Fruit fly (Drosophila melanogaster) whole organism, embryonic: ENCODE measurements around the gene Spt3.
A peak's percentile ranks its signal among the peaks of the same experiment; 100 is the strongest.

ENCODE experiments used
- Ada2b ChIP-seq: fragments of 200-800 bp; sonication (Bioruptor generic); IDR thresholded peaks from 2 replicates; pipeline ENCODE4 v1.3.6; 2022; ENCODE audit warnings: missing biosample characterization, missing genetic modification characterization
- Atf-2 ChIP-seq: fragments of 200-800 bp; sonication (Bioruptor generic); optimal IDR thresholded peaks from 2 replicates; lab custom pipeline; 2016; ENCODE audit warnings: missing biosample characterization, missing genetic modification characterization
- Atf3 ChIP-seq: fragments of 200-800 bp; sonication (Bioruptor generic); optimal IDR thresholded peaks from 3 replicates; lab custom pipeline; 2016; ENCODE audit warnings: missing biosample characterization, missing genetic modification characterization
- Atf6 ChIP-seq: fragments of 200-800 bp; sonication (Bioruptor generic); IDR thresholded peaks from 2 replicates; pipeline ENCODE4 v1.3.6; 2022; ENCODE audit warnings: missing biosample characterization, missing genetic modification characterization
- Bdp1 ChIP-seq: fragments of 200-800 bp; sonication (Bioruptor generic); optimal IDR thresholded peaks from 3 replicates; lab custom pipeline; 2016; ENCODE audit warnings: missing biosample characterization, missing genetic modification characterization
- Blimp-1 ChIP-seq: fragments of 200-800 bp; sonication (Bioruptor generic); optimal IDR thresholded peaks from 3 replicates; lab custom pipeline; 2018; ENCODE audit warnings: missing biosample characterization, missing genetic modification characterization, mild to moderate bottlenecking, moderate library complexity, missing genetic modification reagents
- CG10979 ChIP-seq: fragments of 200-800 bp; sonication (Bioruptor generic); optimal IDR thresholded peaks from 2 replicates; lab custom pipeline; 2018; ENCODE audit warnings: missing biosample characterization, mild to moderate bottlenecking, missing genetic modification characterization, moderate library complexity
- CG11695 ChIP-seq: fragments of 200-800 bp; sonication (Bioruptor generic); IDR thresholded peaks from 3 replicates; pipeline ENCODE4 v1.3.6; 2022; ENCODE audit warnings: missing biosample characterization, missing genetic modification characterization
- CG12236 ChIP-seq: fragments of 200-800 bp; sonication (Bioruptor generic); optimal IDR thresholded peaks from 2 replicates; lab custom pipeline; 2016; ENCODE audit warnings: missing biosample characterization, missing genetic modification characterization
- CG12299 ChIP-seq: fragments of 200-800 bp; sonication (Bioruptor generic); optimal IDR thresholded peaks from 2 replicates; lab custom pipeline; 2018; ENCODE audit warnings: missing biosample characterization, mild to moderate bottlenecking, missing genetic modification characterization
- CG17359 ChIP-seq: fragments of 200-800 bp; sonication (Bioruptor generic); optimal IDR thresholded peaks from 3 replicates; lab custom pipeline; 2018; ENCODE audit warnings: missing biosample characterization, mild to moderate bottlenecking, missing genetic modification characterization, moderate library complexity
- CG18619 ChIP-seq: fragments of 200-800 bp; sonication (Bioruptor generic); optimal IDR thresholded peaks from 3 replicates; lab custom pipeline; 2017; ENCODE audit warnings: missing biosample characterization, mild to moderate bottlenecking, missing genetic modification characterization
- CG2120 ChIP-seq: fragments of 200-800 bp; sonication (Bioruptor generic); optimal IDR thresholded peaks from 3 replicates; lab custom pipeline; 2016; ENCODE audit warnings: missing biosample characterization, missing genetic modification characterization
- CG4404 ChIP-seq: fragments of 200-800 bp; sonication (Bioruptor generic); IDR thresholded peaks from 2 replicates; pipeline ENCODE4 v1.3.6; 2022; ENCODE audit warnings: missing biosample characterization, missing genetic modification characterization
- CG4854 ChIP-seq: fragments of 200-800 bp; sonication (Bioruptor generic); optimal IDR thresholded peaks from 2 replicates; lab custom pipeline; 2016; ENCODE audit warnings: missing biosample characterization, missing genetic modification characterization, inconsistent platforms
- CG6272 ChIP-seq: fragments of 200-800 bp; sonication (Bioruptor generic); IDR thresholded peaks from 2 replicates; pipeline ENCODE4 v1.3.6; 2022; ENCODE audit warnings: missing biosample characterization, missing genetic modification characterization
- CG8281 ChIP-seq: fragments of 200-800 bp; sonication (Bioruptor generic); optimal IDR thresholded peaks from 2 replicates; lab custom pipeline; 2018; ENCODE audit warnings: missing biosample characterization, mild to moderate bottlenecking, missing genetic modification characterization, moderate library complexity
- CG9215 ChIP-seq: fragments of 200-800 bp; sonication (Bioruptor generic); IDR thresholded peaks from 2 replicates; pipeline ENCODE4 v1.3.6; 2022; ENCODE audit warnings: missing biosample characterization, missing genetic modification characterization
- CG9797 ChIP-seq: fragments of 200-800 bp; sonication (Bioruptor generic); optimal IDR thresholded peaks from 3 replicates; lab custom pipeline; 2018; ENCODE audit warnings: missing biosample characterization, mild to moderate bottlenecking, missing genetic modification characterization
- E2f2 ChIP-seq: fragments of 200-800 bp; sonication (Bioruptor generic); IDR thresholded peaks from 2 replicates; pipeline ENCODE4 v1.3.6; 2022; ENCODE audit warnings: missing biosample characterization, missing genetic modification characterization
- HHEX ChIP-seq: fragments of 200-800 bp; sonication (Bioruptor generic); optimal IDR thresholded peaks from 3 replicates; lab custom pipeline; 2017; ENCODE audit warnings: missing biosample characterization, mild to moderate bottlenecking, missing genetic modification characterization, missing genetic modification reagents
- HLH4C ChIP-seq: fragments of 200-800 bp; sonication (Bioruptor generic); IDR thresholded peaks from 3 replicates; pipeline ENCODE4 v1.3.6; 2022; ENCODE audit warnings: missing biosample characterization, missing genetic modification characterization; ENCODE audit not compliant: partially characterized antibody
- HLH54F ChIP-seq: fragments of 200-800 bp; sonication (Bioruptor generic); optimal IDR thresholded peaks from 3 replicates; lab custom pipeline; 2016; ENCODE audit warnings: missing biosample characterization, missing genetic modification characterization
- Lpt ChIP-seq: fragments of >200 bp; optimal IDR thresholded peaks from 2 replicates; lab custom pipeline; 2018; ENCODE audit warnings: missing biosample characterization, missing genetic modification characterization
- Mrtf ChIP-seq: fragments of 200-800 bp; sonication (Bioruptor generic); IDR thresholded peaks from 3 replicates; pipeline ENCODE4 v1.3.6; 2022; ENCODE audit warnings: missing biosample characterization, missing genetic modification characterization
- Oli ChIP-seq: fragments of 200-800 bp; sonication (Bioruptor generic); optimal IDR thresholded peaks from 2 replicates; lab custom pipeline; 2018; ENCODE audit warnings: missing biosample characterization, mild to moderate bottlenecking, missing genetic modification characterization, moderate library complexity
- Pdp1 ChIP-seq, 2 experiments: fragments of 200-800 bp; sonication (Bioruptor generic); optimal IDR thresholded peaks; 3 replicates each; lab custom pipeline; 2016; ENCODE audit warnings: missing biosample characterization in 2 of 2, missing genetic modification characterization in 2 of 2, mild to moderate bottlenecking in 1 of 2, moderate library complexity in 1 of 2
- Rfx ChIP-seq: fragments of 200-800 bp; sonication (Bioruptor generic); IDR thresholded peaks from 2 replicates; pipeline ENCODE4 v1.3.6; 2022; ENCODE audit warnings: missing biosample characterization, missing genetic modification characterization
- Sox102F ChIP-seq: fragments of 200-800 bp; sonication (Bioruptor generic); optimal IDR thresholded peaks from 2 replicates; lab custom pipeline; 2018; ENCODE audit warnings: missing biosample characterization, mild to moderate bottlenecking, missing genetic modification characterization, moderate library complexity
- aop ChIP-seq: fragments of 200-800 bp; sonication (Bioruptor generic); IDR thresholded peaks from 2 replicates; pipeline ENCODE4 v1.3.6; 2022; ENCODE audit warnings: missing biosample characterization, missing genetic modification characterization
- ase ChIP-seq: fragments of 200-800 bp; sonication (Bioruptor generic); IDR thresholded peaks from 3 replicates; pipeline ENCODE4 v1.3.6; 2022; ENCODE audit warnings: missing biosample characterization, missing genetic modification characterization
- ato ChIP-seq: fragments of 200-800 bp; sonication (Bioruptor generic); IDR thresholded peaks from 2 replicates; pipeline ENCODE4 v1.3.6; 2022; ENCODE audit warnings: missing biosample characterization, missing genetic modification characterization; ENCODE audit not compliant: partially characterized antibody
- az2 ChIP-seq: fragments of 200-800 bp; sonication (Bioruptor generic); optimal IDR thresholded peaks from 3 replicates; lab custom pipeline; 2016; ENCODE audit warnings: missing biosample characterization, missing genetic modification characterization
- btn ChIP-seq: fragments of 200-800 bp; sonication (Bioruptor generic); optimal IDR thresholded peaks from 2 replicates; lab custom pipeline; 2016; ENCODE audit warnings: missing biosample characterization, missing genetic modification characterization
- cato ChIP-seq: fragments of 200-800 bp; sonication (Bioruptor generic); optimal IDR thresholded peaks from 2 replicates; lab custom pipeline; 2016; ENCODE audit warnings: missing biosample characterization, missing genetic modification characterization, borderline replicate concordance
- dmrt99B ChIP-seq: fragments of 200-800 bp; sonication (Bioruptor generic); optimal IDR thresholded peaks from 2 replicates; lab custom pipeline; 2018; ENCODE audit warnings: missing biosample characterization, mild to moderate bottlenecking, missing genetic modification characterization, moderate library complexity
- eve ChIP-seq, 2 experiments: fragments of >200 bp; optimal IDR thresholded peaks; 2 replicates each; lab custom pipeline; 2017; ENCODE audit warnings: missing biosample characterization in 2 of 2, missing genetic modification characterization in 2 of 2
- eyg ChIP-seq: fragments of 200-800 bp; sonication (Bioruptor generic); optimal IDR thresholded peaks from 3 replicates; lab custom pipeline; 2016; ENCODE audit warnings: missing biosample characterization, missing genetic modification characterization
- grau ChIP-seq: fragments of 200-800 bp; optimal IDR thresholded peaks from 3 replicates; lab custom pipeline; 2019; ENCODE audit warnings: missing biosample characterization, mild to moderate bottlenecking, missing genetic modification characterization, moderate library complexity
- grn ChIP-seq: fragments of 200-800 bp; sonication (Bioruptor generic); optimal IDR thresholded peaks from 3 replicates; lab custom pipeline; 2017; ENCODE audit warnings: missing biosample characterization, missing genetic modification characterization
- hkb ChIP-seq, 2 experiments: fragments of 200-800 bp in 1 of 2; fragments of >200 bp in 1 of 2; sonication (Bioruptor generic) in 1 of 2; IDR thresholded peaks in 1 of 2; optimal IDR thresholded peaks in 1 of 2; 2 replicates each; pipeline versions ENCODE4 v1.3.6 to Lab custom; 2017 to 2022; ENCODE audit warnings: missing biosample characterization in 1 of 2, missing genetic modification characterization in 1 of 2
- jumu ChIP-seq: fragments of 200-800 bp; sonication (Bioruptor generic); optimal IDR thresholded peaks from 3 replicates; lab custom pipeline; 2016; ENCODE audit warnings: missing biosample characterization, missing genetic modification characterization
- ken ChIP-seq: fragments of 200-800 bp; sonication (Bioruptor generic); IDR thresholded peaks from 3 replicates; pipeline ENCODE4 v1.3.6; 2022; ENCODE audit warnings: missing biosample characterization, missing genetic modification characterization
- knrl ChIP-seq: fragments of 200-800 bp; sonication (Bioruptor generic); IDR thresholded peaks from 3 replicates; pipeline ENCODE4 v1.3.6; 2022; ENCODE audit warnings: missing biosample characterization, missing genetic modification characterization; ENCODE audit not compliant: partially characterized antibody
- maf-S ChIP-seq: fragments of 200-800 bp; sonication (Bioruptor generic); optimal IDR thresholded peaks from 2 replicates; lab custom pipeline; 2016; ENCODE audit warnings: missing biosample characterization, missing genetic modification characterization
- mld ChIP-seq: fragments of 200-800 bp; sonication (Bioruptor generic); IDR thresholded peaks from 3 replicates; pipeline ENCODE4 v1.3.6; 2022; ENCODE audit warnings: missing biosample characterization, missing genetic modification characterization; ENCODE audit not compliant: partially characterized antibody
- sqz ChIP-seq: fragments of 200-800 bp; sonication (Bioruptor generic); optimal IDR thresholded peaks from 3 replicates; lab custom pipeline; 2018; ENCODE audit warnings: missing biosample characterization, mild to moderate bottlenecking, missing genetic modification characterization
- trh ChIP-seq: fragments of 200-800 bp; sonication (Bioruptor generic); optimal IDR thresholded peaks from 2 replicates; lab custom pipeline; 2016; ENCODE audit warnings: missing biosample characterization, missing genetic modification characterization

Spt3 gene

dm6 chr3R:12010202-12010824, 6.6 kb upstream of the Spt3 start, which contains the start of the genes KLHL18 and GCC185 (continued):
- TF ChIP-seq CG10979 (tag; lab: Kevin White, UChicago): peak; percentile 66
- TF ChIP-seq Ada2b (GFP tag; lab: Robert Waterston, UW): peak; percentile 73
- peak; percentile 50 for TF ChIP-seq trh (GFP tag; lab: Kevin White, UChicago)
- TF ChIP-seq Oli (tag; lab: Kevin White, UChicago): peak; percentile 63
- 0 out of 3 replicates have a peak, but pooled peaks have one; percentile 43 for TF ChIP-seq CG11695
- no peak for TF ChIP-seq Lpt (GFP tag; lab: Kevin White, UChicago)
- TF ChIP-seq ken (GFP tag; lab: Robert Waterston, UW): 0 out of 3 replicates have a peak, but pooled peaks have one; percentile 61
- TF ChIP-seq HLH54F (GFP tag; lab: Kevin White, UChicago): peak; percentile 79
- TF ChIP-seq mld: peak; percentile 19; the same call in 1 of the 3 replicates
- TF ChIP-seq Rfx (GFP tag; lab: Robert Waterston, UW): peak; percentile 80
- no peak; the same call in 1 of the 2 replicates for TF ChIP-seq E2f2
- TF ChIP-seq CG12299 (tag; lab: Kevin White, UChicago): peak; percentile 16
- TF ChIP-seq Atf6 (GFP tag; lab: Robert Waterston, UW): peak; percentile 30; the same call in 1 of the 2 replicates
- no peak for TF ChIP-seq btn
- peak; percentile 71 for TF ChIP-seq cato (GFP tag; lab: Kevin White, UChicago)
- 0 out of 3 replicates have a peak, but pooled peaks have one; percentile 14 for TF ChIP-seq ase
- peak; percentile 14 for TF ChIP-seq CG12236 (GFP tag; lab: Kevin White, UChicago)
- TF ChIP-seq jumu: peak; percentile 66
- peak; percentile 83 for TF ChIP-seq grau
- no peak for TF ChIP-seq sqz
- TF ChIP-seq HLH4C (GFP tag; lab: Robert Waterston, UW): peak; percentile 72
- TF ChIP-seq maf-S (GFP tag; lab: Kevin White, UChicago): peak; percentile 62
- peak; percentile 90 for TF ChIP-seq CG4404 (GFP tag; lab: Robert Waterston, UW)
- peak; percentile 62 for TF ChIP-seq Sox102F (GFP tag; lab: Kevin White, UChicago)
- no peak for TF ChIP-seq eve (GFP tag; optimal IDR thresholded peaks at IDR 0.05; lab: Kevin White, UChicago)
- TF ChIP-seq eyg: no peak
- TF ChIP-seq CG18619: peak; percentile 58
- TF ChIP-seq Blimp-1 (GFP tag; lab: Kevin White, UChicago): peak; percentile 55
- peak; percentile 32 for TF ChIP-seq grn (GFP tag; lab: Kevin White, UChicago)
- TF ChIP-seq Bdp1 (GFP tag; lab: Kevin White, UChicago): peak; percentile 26
- TF ChIP-seq hkb (optimal IDR thresholded peaks at IDR 0.05; lab: Kevin White, UChicago): peak; percentile 65
- 0 out of 2 replicates have a peak, but pooled peaks have one; percentile 41 for TF ChIP-seq hkb (GFP tag; IDR thresholded peaks at IDR 0.05; lab: Robert Waterston, UW)
- peak; percentile 86 for TF ChIP-seq CG9215 (GFP tag; lab: Robert Waterston, UW)
- TF ChIP-seq CG9797 (GFP tag; lab: Kevin White, UChicago): peak; percentile 40
- TF ChIP-seq CG8281 (tag; lab: Kevin White, UChicago): peak; percentile 35
- TF ChIP-seq Mrtf: 0 out of 3 replicates have a peak, but pooled peaks have one; percentile 27
- TF ChIP-seq Pdp1 (GFP tag; optimal IDR thresholded peaks at IDR 0.05; lab: Kevin White, UChicago): peak in 1 of 2 experiments; percentile 77
- TF ChIP-seq ato (GFP tag; lab: Robert Waterston, UW): 0 out of 2 replicates have a peak, but pooled peaks have one; percentile 15
- TF ChIP-seq Atf3: peak; percentile 36
- TF ChIP-seq CG6272 (GFP tag; lab: Robert Waterston, UW): peak; percentile 84
- peak; percentile 78 for TF ChIP-seq az2 (GFP tag; lab: Kevin White, UChicago)
- TF ChIP-seq CG17359 (tag; lab: Kevin White, UChicago): peak; percentile 41
- TF ChIP-seq CG2120 (GFP tag; lab: Kevin White, UChicago): peak; percentile 87
- peak; percentile 55 for TF ChIP-seq HHEX
- peak; percentile 93 for TF ChIP-seq knrl (GFP tag; lab: Robert Waterston, UW)
- TF ChIP-seq aop (GFP tag; lab: Robert Waterston, UW): no peak
- no peak for TF ChIP-seq dmrt99B (tag; lab: Kevin White, UChicago)
- TF ChIP-seq CG4854 (GFP tag; lab: Kevin White, UChicago): peak; percentile 50
- TF ChIP-seq Atf-2 (GFP tag; lab: Kevin White, UChicago): peak; percentile 51
